Worm (Caenorhabditis elegans): Measurements from ENCODE around the gene C36A4.10.
A peak's percentile ranks its signal among the peaks of the same experiment; 100 is the strongest.

Gene C36A4.10

ce11 chrIII:3873424-3873823 lies 42.1 kb upstream of the C36A4.10 start (continued):
- TF ChIP-seq spr-3 (GFP tag; optimal IDR thresholded peaks at IDR 0.05) = peak; percentile 11
- no peak for TF ChIP-seq ZK337.2 (GFP tag; IDR thresholded peaks at IDR 0.05)
- TF ChIP-seq ceh-82 (tag; optimal IDR thresholded peaks at IDR 0.05) = no peak
- TF ChIP-seq snpc-1.2 (GFP tag; IDR thresholded peaks at IDR 0.05) = no peak
- TF ChIP-seq ZK546.5 (tag; optimal IDR thresholded peaks at IDR 0.05) = no peak
- TF ChIP-seq skn-1 (tag; optimal IDR thresholded peaks at IDR 0.05) = no peak
- TF ChIP-seq zip-2 (tag; optimal IDR thresholded peaks at IDR 0.05) = no peak
- peak; percentile 25 for TF ChIP-seq lin-13 (GFP tag; optimal IDR thresholded peaks at IDR 0.05)
- peak; percentile 26; the same call in 1 of the 2 replicates for TF ChIP-seq pha-4 (GFP tag; IDR thresholded peaks at IDR 0.05)
- no peak for TF ChIP-seq pha-4 (tag; optimal IDR thresholded peaks at IDR 0.05)
- TF ChIP-seq mes-2 (tag; optimal IDR thresholded peaks at IDR 0.05; ENCODE audit: poor library complexity, severe bottlenecking) = peak; percentile 13
- no peak for TF ChIP-seq lin-15B (tag; optimal IDR thresholded peaks at IDR 0.05)
- TF ChIP-seq nhr-237 (tag; optimal IDR thresholded peaks at IDR 0.05) = no peak
- no peak for TF ChIP-seq lin-1 (GFP tag; IDR thresholded peaks at IDR 0.05)
- TF ChIP-seq duxl-1 (tag; optimal IDR thresholded peaks at IDR 0.05; ENCODE audit: poor library complexity) = no peak
- TF ChIP-seq hmg-1.1 (GFP tag; IDR thresholded peaks at IDR 0.05) = peak; percentile 42; the same call in 1 of the 2 replicates
- no peak for TF ChIP-seq tra-1 (GFP tag; IDR thresholded peaks at IDR 0.05)
- TF ChIP-seq hlh-30 (tag; optimal IDR thresholded peaks at IDR 0.05; ENCODE audit: insufficient read depth) = peak; percentile 65
- 0 out of 2 replicates have a peak, but pooled peaks have one; percentile 34 for TF ChIP-seq vab-7 (GFP tag; IDR thresholded peaks at IDR 0.05)
- no peak for TF ChIP-seq daf-16 (GFP tag; optimal IDR thresholded peaks at IDR 0.05)
- peak; percentile 71 for TF ChIP-seq daf-16 (tag; optimal IDR thresholded peaks at IDR 0.05)
- peak; percentile 86 for TF ChIP-seq mxl-3 (GFP tag; optimal IDR thresholded peaks at IDR 0.05)

- TF ChIP-seq lin-13 (GFP tag; optimal IDR thresholded peaks at IDR 0.05) (no peak), nhr-77 (tag; optimal IDR thresholded peaks at IDR 0.05) (no peak), daf-19 (GFP tag; conservative IDR thresholded peaks at IDR 0.05) (no peak), ZK337.2 (GFP tag; IDR thresholded peaks at IDR 0.05) (peak; percentile 37; the same call in 1 of the 2 replicates), sdz-12 (GFP tag; optimal IDR thresholded peaks at IDR 0.05) (peak; percentile 42), spr-3 (GFP tag; optimal IDR thresholded peaks at IDR 0.05) (no peak), mep-1 (tag; optimal IDR thresholded peaks at IDR 0.05) (no peak), aha-1 (tag) (peak; percentile 49), ceh-28 (tag; optimal IDR thresholded peaks at IDR 0.05) (no peak)
Measured at ce11 chrIII:3872978-3873377, 41.7 kb upstream of the C36A4.10 start.

ce11 chrIII:3871763-3872486 lies 40.6 kb upstream of the C36A4.10 start:
- peak; percentile 22; the same call in 1 of the 2 replicates for TF ChIP-seq lin-1 (GFP tag; IDR thresholded peaks at IDR 0.05)
- TF ChIP-seq unc-62 (GFP tag; optimal IDR thresholded peaks at IDR 0.05 in 1 of 2) = peak in 1 of 2 experiments; percentile 1
- TF ChIP-seq unc-62 (tag; optimal IDR thresholded peaks at IDR 0.05) = no peak
- TF ChIP-seq daf-16 (GFP tag; optimal IDR thresholded peaks at IDR 0.05) = no peak
- peak; percentile 34 for TF ChIP-seq daf-16 (tag; optimal IDR thresholded peaks at IDR 0.05)
- no peak; the same call in 1 of the 2 replicates for TF ChIP-seq dmd-6 (GFP tag; IDR thresholded peaks at IDR 0.05)
- TF ChIP-seq pqm-1 (tag; optimal IDR thresholded peaks at IDR 0.05) = peak; percentile 9
- TF ChIP-seq F44E2.7 (GFP tag; IDR thresholded peaks at IDR 0.05) = no peak

- TF ChIP-seq nhr-237 (tag; optimal IDR thresholded peaks at IDR 0.05) = no peak
- peak; percentile 37; the same call in 1 of the 2 replicates for TF ChIP-seq ctbp-1 (GFP tag; IDR thresholded peaks at IDR 0.05)
- no peak for TF ChIP-seq nhr-10 (tag; optimal IDR thresholded peaks at IDR 0.05)
- TF ChIP-seq nhr-42 (GFP tag; IDR thresholded peaks at IDR 0.05) = 0 out of 2 replicates have a peak, but pooled peaks have one; percentile 42
- TF ChIP-seq hlh-11 (tag; optimal IDR thresholded peaks at IDR 0.05) = no peak
- TF ChIP-seq pqm-1 (tag; optimal IDR thresholded peaks at IDR 0.05) = no peak
- TF ChIP-seq dmd-8 (GFP tag; IDR thresholded peaks at IDR 0.05) = peak; percentile 4; the same call in 1 of the 2 replicates
- TF ChIP-seq mxl-2 (GFP tag; conservative IDR thresholded peaks at IDR 0.05) = no peak
- no peak for TF ChIP-seq ZK337.2 (GFP tag; IDR thresholded peaks at IDR 0.05)
- TF ChIP-seq sdz-12 (GFP tag; optimal IDR thresholded peaks at IDR 0.05) = no peak
- peak; percentile 3; the same call in 1 of the 2 replicates for TF ChIP-seq egl-43 (GFP tag; IDR thresholded peaks at IDR 0.05)
- no peak for TF ChIP-seq ceh-20 (GFP tag; IDR thresholded peaks at IDR 0.05)
- TF ChIP-seq lim-7 (GFP tag; IDR thresholded peaks at IDR 0.05) = peak; percentile 64
- peak in 1 of 2 experiments; percentile 18 for TF ChIP-seq daf-16 (GFP tag; optimal IDR thresholded peaks at IDR 0.05)
- TF ChIP-seq daf-16 (tag; optimal IDR thresholded peaks at IDR 0.05) = peak; percentile 3
- TF ChIP-seq gei-8 (GFP tag; optimal IDR thresholded peaks at IDR 0.05) = no peak
- peak; percentile 87 for TF ChIP-seq unc-130 (GFP tag; optimal IDR thresholded peaks at IDR 0.05)
- TF ChIP-seq pha-4 (GFP tag; IDR thresholded peaks at IDR 0.05) = peak; percentile 59
- TF ChIP-seq pha-4 (tag; optimal IDR thresholded peaks at IDR 0.05) = no peak
Measured at ce11 chrIII:3869292-3869781, 38.1 kb upstream of the C36A4.10 start.
